Worm (Caenorhabditis elegans) whole organism, L3 larva: ENCODE results near the gene F25E5.9.
"Not testable (repeated sequence)": the region's sequence is repeated elsewhere in the genome, so short reads cannot be mapped to it uniquely, and the experiment has no call there.

Source experiments
- R02D3.7 ChIP-seq: fragments of 150-350 bp; optimal IDR thresholded peaks from 2 replicates; lab custom pipeline; 2014; ENCODE audit warnings: missing biosample characterization, missing genetic modification characterization
- ZK546.5 ChIP-seq: sonication (generic microtip); optimal IDR thresholded peaks from 2 replicates; lab custom pipeline; 2017; ENCODE audit warnings: missing biosample characterization, missing genetic modification characterization
- aly-2 ChIP-seq: fragments of 150-350 bp; optimal IDR thresholded peaks from 2 replicates; lab custom pipeline; 2014; ENCODE audit warnings: missing biosample characterization, missing genetic modification characterization
- ceh-28 ChIP-seq: fragments of 150-350 bp; optimal IDR thresholded peaks from 2 replicates; lab custom pipeline; 2014; ENCODE audit warnings: missing biosample characterization, missing genetic modification reagents, missing genetic modification characterization
- ceh-82 ChIP-seq: fragments of 150-350 bp; optimal IDR thresholded peaks from 2 replicates; lab custom pipeline; 2014; ENCODE audit warnings: missing biosample characterization, missing genetic modification characterization
- ceh-9 ChIP-seq: sonication (generic microtip); optimal IDR thresholded peaks from 2 replicates; lab custom pipeline; 2018; ENCODE audit warnings: missing biosample characterization, missing genetic modification characterization
- egl-27 ChIP-seq: sonication (generic microtip); optimal IDR thresholded peaks from 4 replicates; lab custom pipeline; 2017; ENCODE audit warnings: missing biosample characterization, missing genetic modification reagents, missing genetic modification characterization
- egl-5 ChIP-seq: fragments of 150-350 bp; optimal IDR thresholded peaks from 2 replicates; lab custom pipeline; 2017; ENCODE audit warnings: missing biosample characterization, missing genetic modification reagents, missing genetic modification characterization, inconsistent platforms
- elt-1 ChIP-seq: fragments of 150-350 bp; optimal IDR thresholded peaks from 2 replicates; lab custom pipeline; 2014; ENCODE audit warnings: missing biosample characterization, missing genetic modification characterization
- elt-2 ChIP-seq: sonication (generic microtip); optimal IDR thresholded peaks from 2 replicates; lab custom pipeline; 2016; ENCODE audit warnings: missing genetic modification reagents, mild to moderate bottlenecking, missing genetic modification characterization, missing compliant biosample characterization
- elt-3 ChIP-seq, 3 experiments: fragments of 150-350 bp in 1 of 3; sonication (generic microtip) in 2 of 3; optimal IDR thresholded peaks; 2 replicates in 2 of 3; 4 replicates in 1 of 3; lab custom pipeline; 2014 to 2017; ENCODE audit warnings: missing biosample characterization in 3 of 3, missing genetic modification characterization in 3 of 3
- fkh-10 ChIP-seq: sonication (generic microtip); optimal IDR thresholded peaks from 2 replicates; lab custom pipeline; 2017; ENCODE audit warnings: missing biosample characterization, missing genetic modification reagents, missing genetic modification characterization
- fkh-2 ChIP-seq: fragments of 150-350 bp; optimal IDR thresholded peaks from 2 replicates; lab custom pipeline; 2014; ENCODE audit warnings: missing biosample characterization, missing genetic modification reagents, missing genetic modification characterization
- fos-1 ChIP-seq: fragments of 150-350 bp; optimal IDR thresholded peaks from 2 replicates; lab custom pipeline; 2014; ENCODE audit warnings: missing biosample characterization, missing genetic modification characterization
- hmg-11 ChIP-seq: sonication (generic microtip); optimal IDR thresholded peaks from 2 replicates; lab custom pipeline; 2016; ENCODE audit warnings: missing genetic modification characterization, missing compliant biosample characterization
- jun-1 ChIP-seq: fragments of 150-350 bp; optimal IDR thresholded peaks from 2 replicates; lab custom pipeline; 2014; ENCODE audit warnings: missing biosample characterization, missing genetic modification reagents, missing genetic modification characterization
- lin-15B ChIP-seq: fragments of 150-350 bp; optimal IDR thresholded peaks from 2 replicates; lab custom pipeline; 2014; ENCODE audit warnings: missing biosample characterization, missing genetic modification characterization
- lin-39 ChIP-seq: fragments of 150-350 bp; optimal IDR thresholded peaks from 2 replicates; lab custom pipeline; 2018; ENCODE audit warnings: missing biosample characterization, missing genetic modification reagents, missing genetic modification characterization
- mdl-1 ChIP-seq: fragments of 150-350 bp; optimal IDR thresholded peaks from 2 replicates; lab custom pipeline; 2014; ENCODE audit warnings: missing biosample characterization, missing genetic modification characterization
- mml-1 ChIP-seq: fragments of 150-350 bp; sonication (generic microtip); optimal IDR thresholded peaks from 3 replicates; lab custom pipeline; 2014; ENCODE audit warnings: missing biosample characterization, missing genetic modification characterization
- nfya-1 ChIP-seq: sonication (generic microtip); optimal IDR thresholded peaks from 2 replicates; lab custom pipeline; 2017; ENCODE audit warnings: missing genetic modification characterization, mild to moderate bottlenecking, missing compliant biosample characterization, antibody characterized with exemption, moderate library complexity; ENCODE audit not compliant: insufficient read depth
- nhr-11 ChIP-seq: fragments of 150-350 bp; optimal IDR thresholded peaks from 2 replicates; lab custom pipeline; 2014; ENCODE audit warnings: missing biosample characterization, missing genetic modification characterization
- nhr-12 ChIP-seq: fragments of 150-350 bp; optimal IDR thresholded peaks from 2 replicates; lab custom pipeline; 2014; ENCODE audit warnings: missing biosample characterization, missing genetic modification characterization
- nhr-25 ChIP-seq: sonication (generic microtip); optimal IDR thresholded peaks from 2 replicates; lab custom pipeline; 2017; ENCODE audit warnings: missing biosample characterization, missing genetic modification characterization
- nhr-28 ChIP-seq: fragments of 150-350 bp; optimal IDR thresholded peaks from 2 replicates; lab custom pipeline; 2014; ENCODE audit warnings: missing biosample characterization, missing genetic modification characterization
- nhr-43 ChIP-seq: sonication (generic microtip); optimal IDR thresholded peaks from 2 replicates; lab custom pipeline; 2016; ENCODE audit warnings: mild to moderate bottlenecking, missing genetic modification characterization, missing compliant biosample characterization; ENCODE audit not compliant: poor library complexity, severe bottlenecking
- nhr-67 ChIP-seq: fragments of 150-350 bp; optimal IDR thresholded peaks from 2 replicates; lab custom pipeline; 2014; ENCODE audit warnings: missing biosample characterization, missing genetic modification characterization
- nhr-76 ChIP-seq: fragments of 150-350 bp; sonication (generic microtip); optimal IDR thresholded peaks from 5 replicates; lab custom pipeline; 2014; ENCODE audit warnings: missing biosample characterization, missing genetic modification characterization
- pha-4 ChIP-seq: fragments of 150-350 bp; optimal IDR thresholded peaks from 2 replicates; lab custom pipeline; 2014; ENCODE audit warnings: missing biosample characterization, missing genetic modification reagents, missing genetic modification characterization
- pqm-1 ChIP-seq: fragments of 150-350 bp; optimal IDR thresholded peaks from 2 replicates; lab custom pipeline; 2017; ENCODE audit warnings: missing biosample characterization, missing genetic modification characterization, inconsistent platforms
- skn-1 ChIP-seq: fragments of 150-350 bp; optimal IDR thresholded peaks from 2 replicates; lab custom pipeline; 2014; ENCODE audit warnings: missing biosample characterization, missing genetic modification characterization
- snpc-4 ChIP-seq: fragments of 150-350 bp; optimal IDR thresholded peaks from 2 replicates; lab custom pipeline; 2014; ENCODE audit warnings: missing biosample characterization, missing genetic modification characterization
- tbx-2 ChIP-seq: sonication (generic microtip); optimal IDR thresholded peaks from 2 replicates; lab custom pipeline; 2016; ENCODE audit warnings: mild to moderate bottlenecking, missing genetic modification characterization, missing compliant biosample characterization
- unc-39 ChIP-seq: sonication (generic microtip); optimal IDR thresholded peaks from 4 replicates; lab custom pipeline; 2017; ENCODE audit warnings: missing biosample characterization, missing genetic modification characterization
- unc-62 ChIP-seq: fragments of 150-350 bp; sonication (generic microtip); optimal IDR thresholded peaks from 4 replicates; lab custom pipeline; 2014; ENCODE audit warnings: missing biosample characterization, missing genetic modification reagents, missing genetic modification characterization
- zag-1 ChIP-seq: fragments of 150-350 bp; optimal IDR thresholded peaks from 2 replicates; lab custom pipeline; 2014; ENCODE audit warnings: missing biosample characterization, missing genetic modification characterization
- ztf-11 ChIP-seq: fragments of 150-350 bp; optimal IDR thresholded peaks from 2 replicates; lab custom pipeline; 2014; ENCODE audit warnings: missing biosample characterization, missing genetic modification characterization
- ztf-4 ChIP-seq: fragments of 150-350 bp; optimal IDR thresholded peaks from 2 replicates; lab custom pipeline; 2014; ENCODE audit warnings: missing biosample characterization, missing genetic modification characterization

Gene F25E5.9

DNA sequence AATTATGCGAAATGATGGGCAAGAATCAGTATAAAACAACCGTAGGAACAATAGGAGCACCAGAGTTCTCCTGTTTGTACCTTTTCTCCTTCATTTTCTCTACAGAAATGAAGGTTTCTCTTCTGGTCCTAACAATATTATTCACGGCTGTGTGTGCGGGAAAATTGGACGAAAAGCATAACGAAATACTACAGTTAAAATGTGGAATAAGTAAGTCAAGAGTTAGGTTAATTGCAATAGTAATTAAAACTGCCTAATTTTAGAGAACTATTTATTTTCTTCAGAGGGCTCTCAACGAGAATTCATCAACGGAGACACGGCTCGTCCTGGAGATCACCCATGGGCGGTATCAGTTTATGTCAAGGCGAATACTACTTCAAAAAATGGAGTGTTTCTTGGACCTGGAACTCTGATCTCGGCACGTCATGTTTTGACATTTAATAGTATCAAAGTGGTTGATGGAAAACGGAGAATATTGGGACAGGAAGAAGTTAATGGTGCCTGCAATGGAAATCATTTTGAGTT lies 11.6 kb upstream of the F25E5.9 start, which contains the start of gene try-12:
Gene try-12, plus strand, starts transcription at position 51 of the 525 bp plus-strand sequence.
- TF ChIP-seq skn-1 (tag; lab: Kevin White, UChicago): no peak
- TF ChIP-seq nhr-12 (tag; lab: Kevin White, UChicago): no peak
- no peak for TF ChIP-seq aly-2
- TF ChIP-seq unc-62 (GFP tag; lab: Kevin White, UChicago): no peak
- no peak for TF ChIP-seq egl-27 (tag; lab: Kevin White, UChicago)
- TF ChIP-seq ceh-9 (tag; lab: Kevin White, UChicago): no peak
- no peak for TF ChIP-seq ceh-82 (tag; lab: Kevin White, UChicago)
- no peak for TF ChIP-seq hmg-11 (tag; lab: Kevin White, UChicago)
- TF ChIP-seq elt-1 (tag; lab: Kevin White, UChicago): no peak
- TF ChIP-seq nhr-25 (tag; lab: Kevin White, UChicago): no peak
- no peak for TF ChIP-seq fkh-10 (GFP tag; lab: Kevin White, UChicago)
- no peak for TF ChIP-seq unc-39 (tag; lab: Kevin White, UChicago)
- TF ChIP-seq fkh-2 (tag; lab: Kevin White, UChicago): no peak
- TF ChIP-seq mdl-1: no peak

DNA sequence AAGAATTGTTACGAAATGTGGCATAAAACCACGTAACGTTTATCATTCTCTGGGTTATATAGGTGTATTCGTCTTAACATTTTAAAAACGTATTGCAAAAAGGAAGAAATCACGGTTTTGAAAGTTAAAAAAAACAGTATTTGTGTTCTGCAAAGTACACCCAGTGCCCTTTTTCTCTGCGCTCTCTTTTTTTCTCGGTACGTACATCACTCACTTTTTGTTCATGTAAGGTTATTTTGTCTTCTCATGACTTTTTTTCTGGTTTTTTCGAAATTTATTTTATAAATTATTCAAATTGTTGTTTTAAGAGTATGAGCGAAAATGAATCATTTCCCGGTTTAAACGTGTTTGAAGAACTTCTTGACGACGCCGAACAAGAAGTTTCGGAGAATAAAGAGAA lies 9.2 kb upstream of the F25E5.9 start, which contains the start of gene F25E5.5:
Gene F25E5.5, plus strand, starts transcription at position 301 of the 400 bp plus-strand sequence.
- no peak for TF ChIP-seq fkh-2 (tag; lab: Kevin White, UChicago)
- TF ChIP-seq nhr-11 (tag; lab: Kevin White, UChicago): no peak
- no peak for TF ChIP-seq nhr-25 (tag; lab: Kevin White, UChicago)
- TF ChIP-seq mdl-1: no peak
- TF ChIP-seq ceh-28 (tag; lab: Kevin White, UChicago): no peak
- no peak for TF ChIP-seq zag-1
- no peak for TF ChIP-seq nhr-43 (tag; lab: Kevin White, UChicago)
- TF ChIP-seq pqm-1: no peak
- TF ChIP-seq nhr-12 (tag; lab: Kevin White, UChicago): no peak
- no peak for TF ChIP-seq nhr-67 (tag; lab: Kevin White, UChicago)
- TF ChIP-seq ztf-4 (tag; lab: Kevin White, UChicago): no peak
- no peak for TF ChIP-seq elt-1 (tag; lab: Kevin White, UChicago)
- no peak for TF ChIP-seq ztf-11 (tag; lab: Kevin White, UChicago)
- no peak for TF ChIP-seq fos-1 (tag; lab: Kevin White, UChicago)
- TF ChIP-seq R02D3.7: no peak
- TF ChIP-seq pha-4 (tag; lab: Kevin White, UChicago): no peak
- no peak for TF ChIP-seq ZK546.5

DNA sequence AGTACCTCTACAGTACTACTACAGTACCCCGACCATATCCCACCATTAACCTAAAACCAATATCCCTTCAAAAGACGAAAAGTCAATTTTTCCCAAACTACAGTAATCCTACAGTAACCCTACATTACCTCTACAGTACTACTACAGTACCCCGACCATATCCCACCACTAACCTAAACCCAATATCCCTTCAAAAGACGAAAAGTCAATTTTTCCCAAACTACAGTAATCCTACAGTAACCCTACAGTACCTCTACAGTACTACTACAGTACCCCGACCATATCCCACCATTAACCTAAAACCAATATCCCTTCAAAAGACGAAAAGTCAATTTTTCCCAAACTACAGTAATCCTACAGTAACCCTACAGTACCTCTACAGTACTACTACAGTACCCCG lies 6.6 kb upstream of the F25E5.9 start, which contains the start of gene nhr-141:
Gene nhr-141, plus strand, starts transcription at position 331 of the 400 bp plus-strand sequence.
- not testable (repeated sequence) for TF ChIP-seq lin-39 (tag; lab: Kevin White, UChicago); tbx-2; mml-1 (tag; lab: Kevin White, UChicago)

DNA sequence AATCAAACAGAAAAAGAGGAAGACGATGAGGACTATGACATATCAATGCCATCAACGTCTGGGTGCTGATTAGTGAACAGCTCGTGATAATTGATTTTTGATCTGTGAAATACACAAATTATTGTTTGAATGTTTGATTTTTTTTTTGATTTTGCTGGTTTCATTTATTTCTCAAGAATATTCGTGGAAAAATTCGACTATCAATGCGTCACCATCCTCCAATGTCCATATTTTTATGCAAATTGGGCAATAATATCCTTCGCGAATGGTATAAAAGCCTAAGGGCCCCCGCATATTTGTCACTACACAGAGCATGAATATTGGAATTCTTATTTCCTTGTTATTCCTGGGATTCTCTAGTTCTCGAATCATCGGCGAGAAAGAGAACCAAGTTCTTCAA lies 2.1 kb upstream of the F25E5.9 start, which contains the start of gene try-13:
Gene try-13, plus strand, starts transcription at position 301 of the 400 bp plus-strand sequence.
- TF ChIP-seq nfya-1 (tag; lab: Kevin White, UChicago) (no peak), nhr-25 (tag; lab: Kevin White, UChicago) (no peak), fkh-2 (tag; lab: Kevin White, UChicago) (no peak), nhr-11 (tag; lab: Kevin White, UChicago) (no peak), fkh-10 (GFP tag; lab: Kevin White, UChicago) (no peak), nhr-28 (tag; lab: Kevin White, UChicago) (no peak), egl-5 (no peak), snpc-4 (tag; lab: Kevin White, UChicago) (no peak), lin-15B (no peak), ztf-4 (tag; lab: Kevin White, UChicago) (no peak), skn-1 (tag; lab: Kevin White, UChicago) (no peak), elt-3 (tag; optimal IDR thresholded peaks at IDR 0.05; lab: Kevin White, UChicago) (no peak), pqm-1 (no peak), mdl-1 (no peak), nhr-76 (tag; lab: Kevin White, UChicago) (no peak), hmg-11 (tag; lab: Kevin White, UChicago) (no peak), jun-1 (tag; lab: Kevin White, UChicago) (no peak), unc-62 (GFP tag; lab: Kevin White, UChicago) (no peak), elt-2 (tag; lab: Kevin White, UChicago) (no peak), elt-1 (tag; lab: Kevin White, UChicago) (no peak)
